Fruit fly (Drosophila melanogaster): Measurements from ENCODE around the gene Aos1.

The Aos1 gene

dm6 chr3R:12448889-12449314, 15.3 kb upstream of the Aos1 start, which contains the start of gene CG18549 (continued):
- TF ChIP-seq dpn (GFP tag; optimal IDR thresholded peaks at IDR 0.05) (peak; percentile 99 to 100), CG2116 (GFP tag; optimal IDR thresholded peaks at IDR 0.05) (peak; percentile 94), sc (optimal IDR thresholded peaks at IDR 0.05) (no peak), sc (GFP tag; optimal IDR thresholded peaks at IDR 0.05) (peak; percentile 100), kah (GFP tag; optimal IDR thresholded peaks at IDR 0.05) (peak; percentile 99), CG11695 (GFP tag; IDR thresholded peaks at IDR 0.05) (peak; percentile 100), D (optimal IDR thresholded peaks at IDR 0.05) (no peak), D (GFP tag; optimal IDR thresholded peaks at IDR 0.05) (peak; percentile 100), Meics (GFP tag; optimal IDR thresholded peaks at IDR 0.05) (peak; percentile 100), Ets65A (GFP tag) (peak; percentile 100), sisA (GFP tag; IDR thresholded peaks at IDR 0.05) (peak; percentile 100), dan (GFP tag; IDR thresholded peaks at IDR 0.05) (peak; percentile 97), Ada2b (GFP tag; IDR thresholded peaks at IDR 0.05) (peak; percentile 100), HmgZ (tag; optimal IDR thresholded peaks at IDR 0.05) (peak; percentile 100), nmo (GFP tag; optimal IDR thresholded peaks at IDR 0.05) (peak; percentile 100), dmrt99B (tag; optimal IDR thresholded peaks at IDR 0.05) (peak; percentile 100), CkIIα-i1 (GFP tag; IDR thresholded peaks at IDR 0.05) (peak; percentile 98), cato (GFP tag; optimal IDR thresholded peaks at IDR 0.05; ENCODE audit: borderline replicate concordance) (peak; percentile 99), CG42726 (GFP tag; IDR thresholded peaks at IDR 0.05; ENCODE audit: partially characterized antibody) (peak; percentile 5; the same call in 1 of the 2 replicates), phol (tag; optimal IDR thresholded peaks at IDR 0.05) (peak; percentile 100), Dip2 (GFP tag; IDR thresholded peaks at IDR 0.05) (peak; percentile 83), CG14014 (GFP tag; IDR thresholded peaks at IDR 0.05) (peak; percentile 100), pan (optimal IDR thresholded peaks at IDR 0.05) (no peak), pan (GFP tag; optimal IDR thresholded peaks at IDR 0.05 in 1 of 2, IDR thresholded peaks at IDR 0.05 in 1 of 2) (peak in 1 of 2 experiments; percentile 100), oc (tag; optimal IDR thresholded peaks at IDR 0.05) (peak; percentile 100), CG3847 (GFP tag; IDR thresholded peaks at IDR 0.05) (peak; percentile 100), chn (GFP tag; optimal IDR thresholded peaks at IDR 0.05) (peak; percentile 100), Ptx1 (GFP tag; IDR thresholded peaks at IDR 0.05) (peak; percentile 100), Optix (GFP tag; IDR thresholded peaks at IDR 0.05) (peak; percentile 99), sug (tag; optimal IDR thresholded peaks at IDR 0.05) (peak; percentile 99), CG2712 (tag; optimal IDR thresholded peaks at IDR 0.05) (peak; percentile 100), CG9932 (GFP tag; IDR thresholded peaks at IDR 0.05) (peak; percentile 99), hth (optimal IDR thresholded peaks at IDR 0.05) (no peak), Hr39 (optimal IDR thresholded peaks at IDR 0.05) (no peak), wek (GFP tag; optimal IDR thresholded peaks at IDR 0.05) (peak; percentile 98), CG11560 (tag; IDR thresholded peaks at IDR 0.05) (peak; percentile 97), CG12769 (tag; optimal IDR thresholded peaks at IDR 0.05) (peak; percentile 99), H2.0 (GFP tag; IDR thresholded peaks at IDR 0.05) (peak; percentile 100), MTF-1 (GFP tag; optimal IDR thresholded peaks at IDR 0.05; ENCODE audit: borderline replicate concordance) (peak; percentile 99), CG12155 (GFP tag; optimal IDR thresholded peaks at IDR 0.05) (peak; percentile 99), CG33557 (GFP tag; optimal IDR thresholded peaks at IDR 0.05) (peak; percentile 100), CG6175 (GFP tag; IDR thresholded peaks at IDR 0.05) (peak; percentile 99), BEAF-32 (GFP tag; optimal IDR thresholded peaks at IDR 0.05) (peak; percentile 85), CG17912 (GFP tag; optimal IDR thresholded peaks at IDR 0.05) (peak; percentile 100), CG3163 (GFP tag; optimal IDR thresholded peaks at IDR 0.05) (peak; percentile 92), lbe (GFP tag; optimal IDR thresholded peaks at IDR 0.05) (peak; percentile 99), caup (GFP tag; optimal IDR thresholded peaks at IDR 0.05; ENCODE audit: severe bottlenecking) (peak; percentile 100), CG17802 (tag; optimal IDR thresholded peaks at IDR 0.05) (peak; percentile 95), Tbp (GFP tag; optimal IDR thresholded peaks at IDR 0.05) (peak; percentile 35), CG6254 (GFP tag; optimal IDR thresholded peaks at IDR 0.05) (peak; percentile 98), peb (GFP tag; IDR thresholded peaks at IDR 0.05) (peak; percentile 100), CG10431 (GFP tag; optimal IDR thresholded peaks at IDR 0.05) (peak; percentile 99)
